Worm (Caenorhabditis elegans) whole organism, L1 larva: ENCODE measurements around the gene T03G11.10.

Source experiments
- C04F5.9 ChIP-seq: sonication (generic microtip); optimal IDR thresholded peaks from 2 replicates; lab custom pipeline; 2016; ENCODE audit warnings: missing genetic modification characterization, missing compliant biosample characterization
- Y116A8C.19 ChIP-seq: sonication (generic microtip); optimal IDR thresholded peaks from 2 replicates; lab custom pipeline; 2016; ENCODE audit warnings: missing compliant biosample characterization, missing genetic modification characterization, borderline replicate concordance
- ceh-82 ChIP-seq, 3 experiments: fragments of 150-350 bp in 1 of 3; sonication (generic microtip) in 2 of 3; optimal IDR thresholded peaks; 2 replicates each; lab custom pipeline; 2014 to 2017; ENCODE audit warnings: missing biosample characterization in 3 of 3, missing genetic modification characterization in 3 of 3
- ceh-88 ChIP-seq: fragments of 200-800 bp; sonication (Bioruptor generic); IDR thresholded peaks from 2 replicates; pipeline ENCODE4 v1.3.6; 2022; ENCODE audit warnings: missing genetic modification characterization, missing compliant biosample characterization
- ces-1 ChIP-seq: fragments of 150-350 bp; optimal IDR thresholded peaks from 2 replicates; lab custom pipeline; 2014; ENCODE audit warnings: missing biosample characterization, missing genetic modification reagents, missing genetic modification characterization
- dpl-1 ChIP-seq, 3 experiments: fragments of 150-350 bp in 2 of 3; sonication (generic microtip) in 1 of 3; optimal IDR thresholded peaks; 2 replicates each; lab custom pipeline; 2014 to 2017; ENCODE audit warnings: missing biosample characterization in 3 of 3, missing genetic modification characterization in 3 of 3, missing genetic modification reagents in 3 of 3
- dsc-1 ChIP-seq: sonication (generic microtip); optimal IDR thresholded peaks from 2 replicates; lab custom pipeline; 2016; ENCODE audit warnings: mild to moderate bottlenecking, missing genetic modification characterization, missing compliant biosample characterization
- efl-1 ChIP-seq, 4 experiments: fragments of 150-350 bp; optimal IDR thresholded peaks in 3 of 4; peaks in 1 of 4; 1 replicate in 1 of 4; 2 replicates in 3 of 4; lab custom pipeline; 2014; ENCODE audit warnings: missing biosample characterization in 2 of 4, missing genetic modification characterization in 2 of 4, missing genetic modification reagents in 2 of 4
- efl-3 ChIP-seq: fragments of 200-800 bp; sonication (Bioruptor generic); optimal IDR thresholded peaks from 2 replicates; lab custom pipeline; 2018; ENCODE audit warnings: mild to moderate bottlenecking, missing genetic modification characterization, missing compliant biosample characterization
- egl-27 ChIP-seq, 2 experiments: fragments of 150-350 bp in 1 of 2; sonication (generic microtip); optimal IDR thresholded peaks; 3 replicates each; lab custom pipeline; 2017 to 2018; ENCODE audit warnings: missing biosample characterization in 2 of 2, missing genetic modification characterization in 2 of 2, missing genetic modification reagents in 2 of 2
- ets-5 ChIP-seq: fragments of 200-800 bp; sonication (Bioruptor generic); IDR thresholded peaks from 2 replicates; pipeline ENCODE4 v1.3.6; 2022; ENCODE audit warnings: missing genetic modification characterization, missing compliant biosample characterization
- fkh-10 ChIP-seq: sonication (generic microtip); optimal IDR thresholded peaks from 2 replicates; lab custom pipeline; 2017; ENCODE audit warnings: missing biosample characterization, missing genetic modification reagents, missing genetic modification characterization
- fkh-4 ChIP-seq: sonication (generic microtip); optimal IDR thresholded peaks from 2 replicates; lab custom pipeline; 2016; ENCODE audit warnings: missing compliant biosample characterization, missing genetic modification characterization, borderline replicate concordance
- fkh-8 ChIP-seq: sonication (generic microtip); optimal IDR thresholded peaks from 2 replicates; lab custom pipeline; 2016; ENCODE audit warnings: mild to moderate bottlenecking, missing genetic modification characterization, missing compliant biosample characterization
- fos-1 ChIP-seq: fragments of 150-350 bp; optimal IDR thresholded peaks from 2 replicates; lab custom pipeline; 2014; ENCODE audit warnings: missing biosample characterization, missing genetic modification characterization
- grh-1 ChIP-seq: fragments of 200-800 bp; sonication (Bioruptor generic); IDR thresholded peaks from 2 replicates; pipeline ENCODE4 v1.3.6; 2022; ENCODE audit warnings: missing genetic modification reagents, missing genetic modification characterization, missing compliant biosample characterization
- hlh-4 ChIP-seq: sonication (generic microtip); optimal IDR thresholded peaks from 2 replicates; lab custom pipeline; 2016; ENCODE audit warnings: mild to moderate bottlenecking, missing genetic modification characterization, missing compliant biosample characterization
- hpl-2 ChIP-seq: fragments of 150-350 bp; optimal IDR thresholded peaks from 2 replicates; lab custom pipeline; 2014; ENCODE audit warnings: missing biosample characterization, missing genetic modification reagents, missing genetic modification characterization
- irx-1 ChIP-seq: sonication (generic microtip); optimal IDR thresholded peaks from 2 replicates; lab custom pipeline; 2016; ENCODE audit warnings: missing genetic modification characterization, missing compliant biosample characterization
- jun-1 ChIP-seq: fragments of 150-350 bp; optimal IDR thresholded peaks from 2 replicates; lab custom pipeline; 2014; ENCODE audit warnings: missing biosample characterization, missing genetic modification reagents, missing genetic modification characterization
- lin-14 ChIP-seq: fragments of 200-800 bp; sonication (Bioruptor generic); optimal IDR thresholded peaks from 2 replicates; lab custom pipeline; 2018; ENCODE audit warnings: mild to moderate bottlenecking, missing genetic modification characterization, moderate library complexity, missing compliant biosample characterization
- lin-35 ChIP-seq, 2 experiments: fragments of 150-350 bp; optimal IDR thresholded peaks; 2 replicates each; lab custom pipeline; 2014; ENCODE audit warnings: missing biosample characterization in 2 of 2, missing genetic modification characterization in 2 of 2, missing genetic modification reagents in 2 of 2
- lir-3 ChIP-seq: sonication (generic microtip); optimal IDR thresholded peaks from 2 replicates; lab custom pipeline; 2016; ENCODE audit warnings: mild to moderate bottlenecking, missing genetic modification characterization, moderate library complexity, missing compliant biosample characterization; ENCODE audit not compliant: poor library complexity
- lsy-2 ChIP-seq, 2 experiments: fragments of 150-350 bp; optimal IDR thresholded peaks; 2 replicates each; lab custom pipeline; 2014; ENCODE audit warnings: missing biosample characterization in 2 of 2, missing genetic modification characterization in 2 of 2
- mab-9 ChIP-seq: fragments of 200-800 bp; sonication (Bioruptor generic); IDR thresholded peaks from 2 replicates; pipeline ENCODE4 v1.3.6; 2022; ENCODE audit warnings: missing genetic modification reagents, missing genetic modification characterization, missing compliant biosample characterization
- mdl-1 ChIP-seq, 2 experiments: fragments of 150-350 bp; optimal IDR thresholded peaks; 2 replicates each; lab custom pipeline; 2014 to 2017; ENCODE audit warnings: missing biosample characterization in 2 of 2, missing genetic modification characterization in 2 of 2, inconsistent platforms in 1 of 2
- nhr-19 ChIP-seq: fragments of 200-800 bp; sonication (Bioruptor generic); conservative IDR thresholded peaks from 2 replicates; pipeline ENCODE4 v1.3.6; 2022; ENCODE audit warnings: missing genetic modification characterization, missing compliant biosample characterization
- nhr-237 ChIP-seq: fragments of 150-350 bp; optimal IDR thresholded peaks from 2 replicates; lab custom pipeline; 2014; ENCODE audit warnings: missing biosample characterization, missing genetic modification characterization
- nhr-71 ChIP-seq: sonication (generic microtip); optimal IDR thresholded peaks from 2 replicates; lab custom pipeline; 2016; ENCODE audit warnings: mild to moderate bottlenecking, missing genetic modification characterization, moderate library complexity, missing compliant biosample characterization
- nhr-77 ChIP-seq: fragments of 150-350 bp; optimal IDR thresholded peaks from 2 replicates; lab custom pipeline; 2014; ENCODE audit warnings: missing biosample characterization, missing genetic modification characterization
- nhr-84 ChIP-seq: sonication (generic microtip); optimal IDR thresholded peaks from 2 replicates; lab custom pipeline; 2017; ENCODE audit warnings: missing biosample characterization, missing genetic modification characterization
- nhr-90 ChIP-seq: sonication (generic microtip); optimal IDR thresholded peaks from 2 replicates; lab custom pipeline; 2016; ENCODE audit warnings: mild to moderate bottlenecking, missing genetic modification characterization, missing compliant biosample characterization; ENCODE audit not compliant: poor library complexity
- rnt-1 ChIP-seq: sonication (generic microtip); optimal IDR thresholded peaks from 2 replicates; lab custom pipeline; 2016; ENCODE audit warnings: mild to moderate bottlenecking, missing genetic modification characterization, moderate library complexity, missing compliant biosample characterization
- skn-1 ChIP-seq: fragments of 150-350 bp; optimal IDR thresholded peaks from 2 replicates; lab custom pipeline; 2014; ENCODE audit warnings: missing biosample characterization, missing genetic modification characterization
- snpc-4 ChIP-seq: fragments of 150-350 bp; optimal IDR thresholded peaks from 2 replicates; lab custom pipeline; 2014; ENCODE audit warnings: missing biosample characterization, missing genetic modification characterization
- sup-37 ChIP-seq: fragments of 200-800 bp; sonication (Bioruptor generic); optimal IDR thresholded peaks from 2 replicates; lab custom pipeline; 2018; ENCODE audit warnings: mild to moderate bottlenecking, missing genetic modification characterization, missing compliant biosample characterization
- swsn-7 ChIP-seq: sonication (generic microtip); optimal IDR thresholded peaks from 2 replicates; lab custom pipeline; 2016; ENCODE audit warnings: missing genetic modification characterization, missing compliant biosample characterization
- tbx-2 ChIP-seq: sonication (generic microtip); optimal IDR thresholded peaks from 2 replicates; lab custom pipeline; 2016; ENCODE audit warnings: missing genetic modification characterization, missing compliant biosample characterization
- unc-130 ChIP-seq: fragments of 150-350 bp; optimal IDR thresholded peaks from 2 replicates; lab custom pipeline; 2017; ENCODE audit warnings: missing biosample characterization, missing genetic modification characterization, inconsistent platforms
- unc-30 ChIP-seq: sonication (generic microtip); optimal IDR thresholded peaks from 2 replicates; lab custom pipeline; 2017; ENCODE audit warnings: missing biosample characterization, missing genetic modification characterization
- unc-62 ChIP-seq: fragments of 150-350 bp; optimal IDR thresholded peaks from 2 replicates; lab custom pipeline; 2014; ENCODE audit warnings: missing biosample characterization, missing genetic modification reagents, missing genetic modification characterization
- unc-86 ChIP-seq: sonication (generic microtip); optimal IDR thresholded peaks from 2 replicates; lab custom pipeline; 2016; ENCODE audit warnings: missing genetic modification characterization, missing compliant biosample characterization
- vab-15 ChIP-seq: sonication (generic microtip); optimal IDR thresholded peaks from 2 replicates; lab custom pipeline; 2017; ENCODE audit warnings: missing genotype, mild to moderate bottlenecking, missing genetic modification characterization, missing compliant biosample characterization
- zag-1 ChIP-seq: fragments of 150-350 bp; optimal IDR thresholded peaks from 2 replicates; lab custom pipeline; 2014; ENCODE audit warnings: missing biosample characterization, missing genetic modification characterization
- ztf-11 ChIP-seq, 2 experiments: sonication (generic microtip); optimal IDR thresholded peaks; 2 replicates each; lab custom pipeline; 2016 to 2017; ENCODE audit warnings: missing genetic modification characterization in 2 of 2, missing biosample characterization in 1 of 2, missing compliant biosample characterization in 1 of 2

The T03G11.10 gene

DNA sequence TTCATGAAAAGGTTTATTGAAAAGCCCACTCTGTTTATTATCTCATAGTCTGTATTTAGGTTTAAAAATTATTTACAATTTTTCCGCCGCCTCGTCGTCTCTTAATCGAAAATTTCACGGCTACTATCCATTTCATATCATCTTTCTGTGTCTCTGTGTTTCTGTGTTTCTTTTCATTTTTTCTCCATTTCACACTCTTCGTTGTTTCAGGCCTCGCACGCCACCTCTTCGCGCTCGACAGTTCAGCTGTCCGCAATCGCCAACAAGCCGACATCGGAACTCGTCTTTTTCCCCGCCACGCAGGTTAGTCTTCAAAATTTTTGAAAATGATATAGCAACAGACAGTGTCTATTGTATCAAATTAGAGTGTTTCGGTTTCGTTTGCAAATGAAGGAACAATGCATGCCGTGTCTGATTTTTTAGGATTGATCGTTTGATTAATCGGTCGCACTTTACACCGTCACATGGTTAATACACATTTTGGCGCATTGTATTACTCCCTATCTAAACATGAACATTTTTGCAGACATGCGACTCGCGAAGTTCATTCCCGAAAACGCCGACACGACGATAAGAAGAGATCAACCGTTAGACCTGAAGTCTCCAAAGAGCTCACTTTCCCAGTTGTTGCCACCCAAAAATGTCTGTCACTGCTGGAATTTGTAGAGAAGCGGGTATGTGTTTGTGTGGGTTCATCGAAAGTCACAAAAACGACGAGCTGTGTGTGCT is 40.1 kb upstream of the T03G11.10 start (continued):
- TF ChIP-seq hlh-4 (no peak), mab-9 (no peak), nhr-77 (tag; lab: Kevin White, UChicago) (no peak), nhr-237 (tag; lab: Kevin White, UChicago) (no peak), efl-3 (GFP tag; lab: Kevin White, UChicago) (no peak), fkh-8 (tag; lab: Kevin White, UChicago) (no peak), fkh-4 (tag; lab: Kevin White, UChicago) (no peak), nhr-84 (tag; lab: Kevin White, UChicago) (no peak), hpl-2 (GFP tag; lab: Kevin White, UChicago) (no peak), vab-15 (tag; lab: Kevin White, UChicago) (no peak)

DNA sequence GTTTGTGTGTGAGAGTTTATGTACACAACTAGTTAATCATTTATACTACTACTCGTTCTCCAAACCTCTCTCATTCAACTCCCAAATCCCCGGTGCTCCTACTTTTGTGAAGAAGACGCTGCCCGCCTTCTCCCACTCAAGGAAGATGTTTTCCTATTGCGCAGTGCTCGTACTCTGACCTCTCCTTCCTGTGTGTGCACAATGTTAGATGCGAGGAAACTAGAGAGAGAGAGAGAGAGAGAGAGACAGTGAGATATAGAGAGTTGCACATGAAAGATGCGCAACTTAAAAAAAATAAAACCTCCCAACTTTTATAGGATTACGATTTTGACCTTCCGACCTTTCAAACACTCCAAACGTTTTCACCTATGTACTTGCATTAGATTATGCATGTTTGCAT is 39.5 kb upstream of the T03G11.10 start:
- TF ChIP-seq efl-3 (GFP tag; lab: Kevin White, UChicago): no peak
- TF ChIP-seq lir-3: no peak
- peak; percentile 34 for TF ChIP-seq rnt-1 (tag; lab: Kevin White, UChicago)
- TF ChIP-seq jun-1 (tag; lab: Kevin White, UChicago): no peak
- TF ChIP-seq fkh-4 (tag; lab: Kevin White, UChicago): no peak
- TF ChIP-seq unc-62 (GFP tag; lab: Kevin White, UChicago): no peak
- TF ChIP-seq efl-1 (optimal IDR thresholded peaks at IDR 0.05; lab: Kevin White, UChicago): no peak
- TF ChIP-seq efl-1 (GFP tag; optimal IDR thresholded peaks at IDR 0.05 in 1 of 2; lab: Kevin White, UChicago): no peak
- TF ChIP-seq nhr-19: peak; percentile 36
- TF ChIP-seq dsc-1 (tag; lab: Kevin White, UChicago): no peak
- TF ChIP-seq hlh-4: no peak
- TF ChIP-seq ztf-11 (tag; optimal IDR thresholded peaks at IDR 0.05; lab: Kevin White, UChicago): no peak
- peak in 1 of 2 experiments; percentile 0 for TF ChIP-seq lin-35 (GFP tag; optimal IDR thresholded peaks at IDR 0.05; lab: Kevin White, UChicago)
- no peak for TF ChIP-seq mdl-1 (tag; optimal IDR thresholded peaks at IDR 0.05; lab: Kevin White, UChicago)
- no peak for TF ChIP-seq ets-5 (GFP tag; lab: Robert Waterston, UW)
- TF ChIP-seq egl-27 (tag; optimal IDR thresholded peaks at IDR 0.05; lab: Kevin White, UChicago): no peak
- peak; percentile 8 for TF ChIP-seq skn-1 (tag; lab: Kevin White, UChicago)
- no peak for TF ChIP-seq irx-1
- TF ChIP-seq C04F5.9 (tag; lab: Kevin White, UChicago): no peak
- TF ChIP-seq ceh-82 (tag; optimal IDR thresholded peaks at IDR 0.05; lab: Kevin White, UChicago): peak; percentile 7 to 36 (median 29)
- TF ChIP-seq mab-9: no peak
- no peak for TF ChIP-seq unc-30 (tag; lab: Kevin White, UChicago)
- no peak for TF ChIP-seq ceh-88 (GFP tag; lab: Robert Waterston, UW)
- peak; percentile 6 for TF ChIP-seq unc-86 (tag; lab: Kevin White, UChicago)
- no peak for TF ChIP-seq snpc-4
- TF ChIP-seq dpl-1 (GFP tag; optimal IDR thresholded peaks at IDR 0.05; lab: Kevin White, UChicago): no peak
- no peak for TF ChIP-seq hpl-2 (GFP tag; lab: Kevin White, UChicago)
- peak; percentile 53 for TF ChIP-seq nhr-71 (tag; lab: Kevin White, UChicago)
- TF ChIP-seq ces-1 (GFP tag; lab: Kevin White, UChicago): no peak
- peak; percentile 17 for TF ChIP-seq nhr-77 (tag; lab: Kevin White, UChicago)
- peak; percentile 53 for TF ChIP-seq tbx-2 (tag; lab: Kevin White, UChicago)
- peak; percentile 16 to 31 for TF ChIP-seq lsy-2 (tag; optimal IDR thresholded peaks at IDR 0.05; lab: Kevin White, UChicago)
- peak; percentile 2 for TF ChIP-seq fkh-8 (tag; lab: Kevin White, UChicago)
- peak; percentile 45 for TF ChIP-seq swsn-7
- TF ChIP-seq grh-1 (GFP tag; lab: Robert Waterston, UW): no peak
- TF ChIP-seq nhr-90: no peak
- TF ChIP-seq fkh-10 (GFP tag; lab: Kevin White, UChicago): peak; percentile 80
- TF ChIP-seq sup-37 (GFP tag; lab: Kevin White, UChicago): peak; percentile 12
- TF ChIP-seq Y116A8C.19 (tag; lab: Kevin White, UChicago): no peak
- no peak for TF ChIP-seq fos-1 (tag; lab: Kevin White, UChicago)
- TF ChIP-seq zag-1 (tag; lab: Kevin White, UChicago): no peak
- TF ChIP-seq lin-14 (GFP tag; lab: Kevin White, UChicago): peak; percentile 87
- no peak for TF ChIP-seq unc-130 (tag; lab: Kevin White, UChicago)
